Worm (Caenorhabditis elegans): Measurements from ENCODE around the gene T15B7.15.

T15B7.15 gene

ce11 chrV:6876763-6877515 is 38.5 kb upstream of the T15B7.15 start (continued):
- no peak for TF ChIP-seq mef-2 (tag; optimal IDR thresholded peaks at IDR 0.05)
- no peak for TF ChIP-seq nhr-77 (tag; optimal IDR thresholded peaks at IDR 0.05)
- no peak for TF ChIP-seq unc-130 (tag; optimal IDR thresholded peaks at IDR 0.05)
- peak; percentile 35 for TF ChIP-seq nhr-20 (tag; optimal IDR thresholded peaks at IDR 0.05)
- TF ChIP-seq snpc-4 (tag; optimal IDR thresholded peaks at IDR 0.05), result no peak
- peak; percentile 71 for TF ChIP-seq blmp-1 (tag; optimal IDR thresholded peaks at IDR 0.05)
- TF ChIP-seq ets-5 (GFP tag; IDR thresholded peaks at IDR 0.05), result no peak
- no peak for TF ChIP-seq nhr-237 (tag; optimal IDR thresholded peaks at IDR 0.05)
- TF ChIP-seq fkh-4 (tag; optimal IDR thresholded peaks at IDR 0.05; ENCODE audit: borderline replicate concordance), result no peak
- no peak for TF ChIP-seq fkh-10 (GFP tag; optimal IDR thresholded peaks at IDR 0.05)
- peak; percentile 6 for TF ChIP-seq rnt-1 (tag; optimal IDR thresholded peaks at IDR 0.05)
- TF ChIP-seq aha-1 (tag; optimal IDR thresholded peaks at IDR 0.05), result no peak
- TF ChIP-seq sox-4 (tag; optimal IDR thresholded peaks at IDR 0.05), result no peak
- peak; percentile 18 for TF ChIP-seq tbx-2 (tag; optimal IDR thresholded peaks at IDR 0.05)
- TF ChIP-seq mab-9 (GFP tag; IDR thresholded peaks at IDR 0.05), result no peak
- TF ChIP-seq lir-3 (tag; optimal IDR thresholded peaks at IDR 0.05; ENCODE audit: poor library complexity), result no peak
- TF ChIP-seq C16A3.4 (tag; optimal IDR thresholded peaks at IDR 0.05), result no peak

ce11 chrV:6875795-6876194 is 37.3 kb upstream of the T15B7.15 start:
- TF ChIP-seq lin-14 (GFP tag; optimal IDR thresholded peaks at IDR 0.05), result peak; percentile 4
- no peak for TF ChIP-seq unc-62 (GFP tag; optimal IDR thresholded peaks at IDR 0.05)
- no peak for TF ChIP-seq efl-1 (optimal IDR thresholded peaks at IDR 0.05)
- TF ChIP-seq efl-1 (GFP tag; optimal IDR thresholded peaks at IDR 0.05 in 1 of 2), result peak in 1 of 2 experiments; percentile 77
- TF ChIP-seq ama-1 (optimal IDR thresholded peaks at IDR 0.05), result no peak
- no peak for TF ChIP-seq ceh-8 (GFP tag; optimal IDR thresholded peaks at IDR 0.05)
- peak; percentile 2 for TF ChIP-seq dsc-1 (tag; optimal IDR thresholded peaks at IDR 0.05)
- TF ChIP-seq lin-15B (tag; optimal IDR thresholded peaks at IDR 0.05), result no peak

- TF ChIP-seq lsy-2 (tag; optimal IDR thresholded peaks at IDR 0.05) (no peak), elt-2 (tag; optimal IDR thresholded peaks at IDR 0.05) (no peak), ceh-82 (tag; optimal IDR thresholded peaks at IDR 0.05) (no peak), rnt-1 (tag; optimal IDR thresholded peaks at IDR 0.05) (peak; percentile 23), nhr-85 (tag) (no peak)
Measured at ce11 chrV:6874735-6875134, 36.3 kb upstream of the T15B7.15 start.

ce11 chrV:6870004-6870403 is 31.5 kb upstream of the T15B7.15 start, which contains the start of gene frpr-18:
Gene frpr-18 (plus strand): TSS chrV:6870304.
- no peak for TF ChIP-seq Y116A8C.19 (tag; optimal IDR thresholded peaks at IDR 0.05; ENCODE audit: borderline replicate concordance)
- TF ChIP-seq elt-2 (tag; optimal IDR thresholded peaks at IDR 0.05), result no peak
- no peak for TF ChIP-seq nhr-84 (tag; optimal IDR thresholded peaks at IDR 0.05)
- no peak for TF ChIP-seq nhr-11 (tag; optimal IDR thresholded peaks at IDR 0.05)
- TF ChIP-seq nhr-237 (tag; optimal IDR thresholded peaks at IDR 0.05), result no peak
- TF ChIP-seq tbx-2 (tag; optimal IDR thresholded peaks at IDR 0.05), result no peak
- TF ChIP-seq unc-62 (GFP tag; optimal IDR thresholded peaks at IDR 0.05), result no peak
- no peak for TF ChIP-seq grh-1 (GFP tag; IDR thresholded peaks at IDR 0.05)
- TF ChIP-seq nhr-85 (tag), result no peak
- no peak for TF ChIP-seq lin-13 (GFP tag; optimal IDR thresholded peaks at IDR 0.05)
- TF ChIP-seq sox-4 (tag; optimal IDR thresholded peaks at IDR 0.05), result no peak
- TF ChIP-seq ztf-4 (tag; optimal IDR thresholded peaks at IDR 0.05), result no peak
- TF ChIP-seq nhr-71 (tag; optimal IDR thresholded peaks at IDR 0.05), result no peak
- TF ChIP-seq mab-9 (GFP tag; IDR thresholded peaks at IDR 0.05), result no peak
- TF ChIP-seq aha-1 (tag; optimal IDR thresholded peaks at IDR 0.05), result no peak
- no peak for TF ChIP-seq aly-2 (tag; optimal IDR thresholded peaks at IDR 0.05)

Data from whole organism, L1 larva.